Fruit fly (Drosophila melanogaster) Kc167 (cell line): ENCODE measurements around the gene CG18636.

Experiments used
- Myc ChIP-seq: fragments of >200 bp; optimal IDR thresholded peaks from 2 replicates; lab custom pipeline; 2017; ENCODE audit warnings: missing external identifiers
- Sin3A ChIP-seq: fragments of >200 bp; optimal IDR thresholded peaks from 2 replicates; lab custom pipeline; 2018; ENCODE audit warnings: missing external identifiers
- h ChIP-seq: fragments of >200 bp; optimal IDR thresholded peaks from 3 replicates; lab custom pipeline; 2018; ENCODE audit warnings: missing external identifiers
- insv ChIP-seq: fragments of >200 bp; optimal IDR thresholded peaks from 3 replicates; lab custom pipeline; 2018; ENCODE audit warnings: missing external identifiers
- psq ChIP-seq: fragments of >200 bp; optimal IDR thresholded peaks from 2 replicates; lab custom pipeline; 2017; ENCODE audit warnings: missing external identifiers
- ttk ChIP-seq: sonication (Bioruptor generic); optimal IDR thresholded peaks from 2 replicates; lab custom pipeline; 2017; ENCODE audit warnings: missing external identifiers

- TF ChIP-seq psq (lab: Kevin White, UChicago) (no peak), Myc (lab: Kevin White, UChicago) (no peak), insv (no peak), h (lab: Kevin White, UChicago) (no peak), ttk (lab: Kevin White, UChicago) (no peak), Sin3A (lab: Kevin White, UChicago) (no peak)
Observed at dm6 chr2L:14744121-14744520, 40.3 kb downstream of the CG18636 start, which contains the start of gene CG42681.
